Worm (Caenorhabditis elegans) whole organism, early embryonic: ENCODE results near the gene C02F5.10.

Experiments used
- pes-1 ChIP-seq: fragments of 200-800 bp; sonication (Bioruptor generic); IDR thresholded peaks from 2 replicates; pipeline ENCODE4 v1.3.6; 2022; ENCODE audit warnings: missing genetic modification reagents, missing genetic modification characterization, missing compliant biosample characterization
- sea-1 ChIP-seq: fragments of 200-800 bp; sonication (Bioruptor generic); conservative IDR thresholded peaks from 2 replicates; pipeline ENCODE4 v1.3.6; 2022; ENCODE audit warnings: missing genetic modification characterization, missing compliant biosample characterization

- TF ChIP-seq pes-1 (GFP tag; lab: Robert Waterston, UW) (no peak), sea-1 (GFP tag; lab: Robert Waterston, UW) (no peak)
Observed at ce11 chrIII:8262599-8262998, 13.3 kb upstream of the C02F5.10 start.
